Worm (Caenorhabditis elegans): ENCODE results near the gene Y39A3B.8.
A peak's percentile ranks its signal among the peaks of the same experiment; 100 is the strongest.

The Y39A3B.8 gene

DNA sequence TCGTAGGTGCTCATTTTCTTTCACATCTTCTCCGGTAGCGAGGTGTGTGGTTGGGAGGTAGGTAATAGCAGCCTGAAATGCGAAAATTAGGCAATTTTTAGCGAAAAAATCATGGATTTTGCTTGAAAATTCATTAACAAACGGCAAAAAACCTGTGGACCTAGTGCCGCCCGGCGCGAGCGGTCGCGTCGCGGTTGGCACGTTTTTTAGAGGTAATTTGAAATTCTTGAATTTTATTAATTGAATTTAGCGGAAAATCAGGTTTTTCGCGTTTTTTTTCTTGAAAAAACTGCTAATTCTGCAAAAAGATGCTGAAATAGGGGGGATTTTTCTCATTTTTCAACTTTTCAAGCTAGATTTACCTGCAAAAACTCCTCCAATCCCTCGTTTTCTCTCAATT lies 38.4 kb upstream of the Y39A3B.8 start:
- TF ChIP-seq tbx-2 (tag; optimal IDR thresholded peaks at IDR 0.05), result no peak
- no peak for TF ChIP-seq pax-1 (tag; optimal IDR thresholded peaks at IDR 0.05)
- TF ChIP-seq ceh-24 (tag; optimal IDR thresholded peaks at IDR 0.05), result no peak
- TF ChIP-seq fax-1 (tag; optimal IDR thresholded peaks at IDR 0.05), result no peak
- no peak for TF ChIP-seq eyg-1 (tag; optimal IDR thresholded peaks at IDR 0.05)
- no peak for TF ChIP-seq C38D4.7 (GFP tag; optimal IDR thresholded peaks at IDR 0.05)

- TF ChIP-seq ceh-14 (tag; optimal IDR thresholded peaks at IDR 0.05) (no peak), pha-4 (tag; optimal IDR thresholded peaks at IDR 0.05) (no peak), ceh-34 (tag; optimal IDR thresholded peaks at IDR 0.05) (peak; percentile 42), K02D7.2 (tag; optimal IDR thresholded peaks at IDR 0.05) (no peak), fkh-10 (GFP tag; optimal IDR thresholded peaks at IDR 0.05) (no peak), pax-1 (tag; optimal IDR thresholded peaks at IDR 0.05) (peak; percentile 81), nhr-11 (tag; optimal IDR thresholded peaks at IDR 0.05) (no peak), pha-2 (tag; optimal IDR thresholded peaks at IDR 0.05) (no peak), rnt-1 (tag; optimal IDR thresholded peaks at IDR 0.05) (peak; percentile 38), tbx-2 (tag; optimal IDR thresholded peaks at IDR 0.05) (peak; percentile 55), unc-42 (tag; optimal IDR thresholded peaks at IDR 0.05) (peak; percentile 78), ceh-9 (tag; optimal IDR thresholded peaks at IDR 0.05) (no peak), nfya-1 (tag; optimal IDR thresholded peaks at IDR 0.05) (peak; percentile 82), dve-1 (tag; optimal IDR thresholded peaks at IDR 0.05) (peak; percentile 72), lim-6 (tag; optimal IDR thresholded peaks at IDR 0.05) (no peak), ceh-24 (tag; optimal IDR thresholded peaks at IDR 0.05) (no peak), dmd-4 (tag; optimal IDR thresholded peaks at IDR 0.05; ENCODE audit: borderline replicate concordance) (no peak), ceh-2 (tag; optimal IDR thresholded peaks at IDR 0.05) (no peak), ama-1 (optimal IDR thresholded peaks at IDR 0.05) (no peak), zip-5 (tag; optimal IDR thresholded peaks at IDR 0.05) (no peak), hlh-8 (tag; optimal IDR thresholded peaks at IDR 0.05) (no peak), sox-4 (tag; optimal IDR thresholded peaks at IDR 0.05) (no peak), elt-2 (tag; optimal IDR thresholded peaks at IDR 0.05) (peak; percentile 54), ets-4 (tag; optimal IDR thresholded peaks at IDR 0.05) (peak; percentile 20), ceh-31 (tag; optimal IDR thresholded peaks at IDR 0.05) (peak; percentile 79), pat-9 (tag; optimal IDR thresholded peaks at IDR 0.05) (no peak), elt-4 (tag; optimal IDR thresholded peaks at IDR 0.05) (no peak), ref-2 (tag; optimal IDR thresholded peaks at IDR 0.05) (peak; percentile 38), ceh-48 (tag; optimal IDR thresholded peaks at IDR 0.05) (peak; percentile 68), ceh-45 (GFP tag; IDR thresholded peaks at IDR 0.05) (0 out of 2 replicates have a peak, but pooled peaks have one; percentile 27), unc-55 (GFP tag; optimal IDR thresholded peaks at IDR 0.05) (no peak), ceh-18 (tag; optimal IDR thresholded peaks at IDR 0.05) (peak; percentile 82), ahr-1 (tag; optimal IDR thresholded peaks at IDR 0.05) (no peak), ztf-16 (tag; optimal IDR thresholded peaks at IDR 0.05) (peak; percentile 22), pqm-1 (tag; optimal IDR thresholded peaks at IDR 0.05) (no peak), ceh-30 (tag; optimal IDR thresholded peaks at IDR 0.05) (no peak), hlh-30 (tag; optimal IDR thresholded peaks at IDR 0.05; ENCODE audit: insufficient read depth) (peak; percentile 46)
Measured at ce11 chrIII:1950236-1950635, 37.6 kb upstream of the Y39A3B.8 start, which contains the start of the genes polh-1 and rps-22. Gene polh-1 (minus strand): TSS chrIII:1950269. Gene rps-22 (plus strand): TSS chrIII:1950535.

- TF ChIP-seq ceh-18 (tag; optimal IDR thresholded peaks at IDR 0.05) (no peak), ahr-1 (tag; optimal IDR thresholded peaks at IDR 0.05) (no peak), pax-1 (tag; optimal IDR thresholded peaks at IDR 0.05) (no peak), unc-86 (tag; optimal IDR thresholded peaks at IDR 0.05) (no peak), madf-2 (tag; optimal IDR thresholded peaks at IDR 0.05) (no peak), ref-2 (tag; optimal IDR thresholded peaks at IDR 0.05) (no peak), ceh-30 (tag; optimal IDR thresholded peaks at IDR 0.05) (no peak)
Measured at ce11 chrIII:1951388-1951787, 36.4 kb upstream of the Y39A3B.8 start, which contains the start of gene F53A3.7. Gene F53A3.7 (plus strand): TSS chrIII:1951526.

All from whole organism, late embryonic.